Fruit fly (Drosophila melanogaster) whole organism, pupa: ENCODE results near the gene Polr1B.

Experiments
- CG10348 ChIP-seq: fragments of 200-800 bp; sonication (Bioruptor generic); IDR thresholded peaks from 2 replicates; pipeline ENCODE4 v1.3.6; 2022; ENCODE audit warnings: missing biosample characterization, missing genetic modification characterization
- CG12605 ChIP-seq: fragments of 200-800 bp; sonication (Bioruptor generic); IDR thresholded peaks from 2 replicates; pipeline ENCODE4 v1.3.6; 2022; ENCODE audit warnings: missing biosample characterization, missing genetic modification characterization
- CG13204 ChIP-seq: fragments of 200-800 bp; sonication (Bioruptor generic); optimal IDR thresholded peaks from 2 replicates; lab custom pipeline; 2018; ENCODE audit warnings: missing biosample characterization, mild to moderate bottlenecking, missing genetic modification characterization, moderate library complexity
- CG14655 ChIP-seq: fragments of 200-800 bp; sonication (Bioruptor generic); optimal IDR thresholded peaks from 3 replicates; lab custom pipeline; 2017; ENCODE audit warnings: mild to moderate bottlenecking, missing biosample characterization, missing genetic modification reagents, missing genetic modification characterization
- CG15710 ChIP-seq: fragments of 200-800 bp; sonication (Bioruptor generic); optimal IDR thresholded peaks from 2 replicates; lab custom pipeline; 2018; ENCODE audit warnings: missing biosample characterization, mild to moderate bottlenecking, missing genetic modification characterization, moderate library complexity
- CG17806 ChIP-seq: fragments of 200-800 bp; sonication (Bioruptor generic); optimal IDR thresholded peaks from 2 replicates; lab custom pipeline; 2018; ENCODE audit warnings: missing biosample characterization, mild to moderate bottlenecking, missing genetic modification characterization, moderate library complexity
- CG32121 ChIP-seq: fragments of 200-800 bp; sonication (Bioruptor generic); IDR thresholded peaks from 2 replicates; pipeline ENCODE4 v1.3.6; 2022; ENCODE audit warnings: missing biosample characterization, missing genetic modification characterization
- CG34367 ChIP-seq: fragments of 200-800 bp; sonication (Bioruptor generic); optimal IDR thresholded peaks from 2 replicates; lab custom pipeline; 2018; ENCODE audit warnings: missing biosample characterization, mild to moderate bottlenecking, missing genetic modification characterization
- CG4496 ChIP-seq: fragments of 200-800 bp; sonication (Bioruptor generic); IDR thresholded peaks from 3 replicates; pipeline ENCODE4 v1.3.6; 2022; ENCODE audit warnings: missing biosample characterization, missing genetic modification characterization
- CG8159 ChIP-seq: fragments of 200-800 bp; sonication (Bioruptor generic); optimal IDR thresholded peaks from 3 replicates; lab custom pipeline; 2018; ENCODE audit warnings: missing biosample characterization, mild to moderate bottlenecking, missing genetic modification characterization, moderate library complexity
- CG8301 ChIP-seq: fragments of 200-800 bp; sonication (Bioruptor generic); optimal IDR thresholded peaks from 2 replicates; lab custom pipeline; 2018; ENCODE audit warnings: missing biosample characterization, mild to moderate bottlenecking, missing genetic modification characterization
- CG9948 ChIP-seq: fragments of 200-800 bp; sonication (Bioruptor generic); optimal IDR thresholded peaks from 2 replicates; lab custom pipeline; 2018; ENCODE audit warnings: missing biosample characterization, mild to moderate bottlenecking, missing genetic modification characterization, moderate library complexity
- D1 ChIP-seq: fragments of 200-800 bp; sonication (Bioruptor generic); optimal IDR thresholded peaks from 2 replicates; lab custom pipeline; 2018; ENCODE audit warnings: missing biosample characterization, mild to moderate bottlenecking, missing genetic modification characterization, moderate library complexity
- EcR ChIP-seq: fragments of 200-800 bp; sonication (Bioruptor generic); optimal IDR thresholded peaks from 3 replicates; lab custom pipeline; 2019; ENCODE audit warnings: missing biosample characterization, missing genetic modification characterization, mild to moderate bottlenecking, moderate library complexity, missing genetic modification reagents
- Ets98B ChIP-seq: fragments of 200-800 bp; sonication (Bioruptor generic); IDR thresholded peaks from 2 replicates; pipeline ENCODE4 v1.3.6; 2022; ENCODE audit warnings: missing biosample characterization, missing genetic modification characterization
- Pif1A ChIP-seq: fragments of 200-800 bp; sonication (Bioruptor generic); optimal IDR thresholded peaks from 3 replicates; lab custom pipeline; 2016; ENCODE audit warnings: missing biosample characterization, missing genetic modification characterization
- Pif1B ChIP-seq: fragments of 200-800 bp; sonication (Bioruptor generic); optimal IDR thresholded peaks from 3 replicates; lab custom pipeline; 2016; ENCODE audit warnings: missing biosample characterization, missing genetic modification characterization
- Snoo ChIP-seq: fragments of 200-800 bp; sonication (Bioruptor generic); optimal IDR thresholded peaks from 3 replicates; lab custom pipeline; 2017; ENCODE audit warnings: missing biosample characterization, mild to moderate bottlenecking, missing genetic modification characterization, inconsistent platforms
- fd96Ca ChIP-seq: fragments of 200-800 bp; sonication (Bioruptor generic); IDR thresholded peaks from 3 replicates; pipeline ENCODE4 v1.3.6; 2022; ENCODE audit warnings: missing biosample characterization, missing genetic modification characterization
- gl ChIP-seq: fragments of 200-800 bp; sonication (Bioruptor generic); optimal IDR thresholded peaks from 2 replicates; lab custom pipeline; 2018; ENCODE audit warnings: missing biosample characterization, mild to moderate bottlenecking, missing genetic modification characterization
- rn ChIP-seq: fragments of 200-800 bp; sonication (Bioruptor generic); IDR thresholded peaks from 2 replicates; pipeline ENCODE4 v1.3.6; 2022; ENCODE audit warnings: missing biosample characterization, missing genetic modification characterization

The Polr1B gene

DNA sequence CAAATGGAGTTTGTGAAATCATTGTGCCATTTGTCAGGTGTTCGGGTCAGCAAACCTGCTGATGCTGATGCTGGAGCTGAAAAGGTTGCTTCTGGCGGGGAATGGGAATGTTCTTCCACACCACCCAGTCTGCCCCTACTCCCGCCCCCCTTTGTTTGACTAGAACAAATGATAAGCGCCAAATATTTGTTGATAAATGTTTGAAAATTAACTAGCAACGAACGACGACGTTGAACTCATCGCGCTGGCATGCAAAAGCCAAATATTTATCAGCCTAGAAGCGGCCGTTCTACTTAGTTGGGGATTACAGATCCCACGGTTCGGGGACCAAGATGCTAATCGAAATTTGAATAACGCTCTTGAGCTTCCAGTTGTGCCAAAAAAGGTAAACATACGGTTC lies 21.4 kb downstream of the Polr1B start:
- no peak for TF ChIP-seq Ets98B (GFP tag; lab: Robert Waterston, UW)
- no peak for TF ChIP-seq CG10348 (GFP tag; lab: Robert Waterston, UW)
- no peak for TF ChIP-seq EcR (GFP tag; lab: Kevin White, UChicago)
- TF ChIP-seq CG14655 (GFP tag; lab: Kevin White, UChicago) = no peak
- no peak for TF ChIP-seq CG17806 (tag; lab: Kevin White, UChicago)
- no peak for TF ChIP-seq rn

DNA sequence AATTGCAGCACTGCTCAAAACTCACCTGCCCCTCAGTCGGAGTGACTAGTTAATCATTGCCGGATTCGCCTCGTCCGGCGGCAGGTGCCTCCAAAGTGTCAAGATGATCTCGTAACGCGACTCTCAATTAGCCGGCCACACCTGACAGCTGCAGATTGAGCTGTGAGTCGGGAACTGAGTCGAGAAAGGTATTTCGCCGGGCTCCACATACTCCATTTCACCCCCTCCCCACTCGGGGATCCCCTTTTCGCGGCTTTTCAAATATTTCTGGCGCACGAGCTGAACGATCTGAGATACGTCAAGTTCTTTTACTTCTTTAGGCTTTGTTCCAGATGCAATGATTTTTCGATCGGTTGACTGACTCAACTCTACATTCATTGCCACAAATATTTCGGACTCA lies 22.4 kb downstream of the Polr1B start:
- TF ChIP-seq CG34367 (no peak), fd96Ca (GFP tag; lab: Robert Waterston, UW) (no peak), CG14655 (GFP tag; lab: Kevin White, UChicago) (no peak), D1 (tag; lab: Kevin White, UChicago) (no peak), Snoo (tag; lab: Kevin White, UChicago) (no peak), CG17806 (tag; lab: Kevin White, UChicago) (no peak)

DNA sequence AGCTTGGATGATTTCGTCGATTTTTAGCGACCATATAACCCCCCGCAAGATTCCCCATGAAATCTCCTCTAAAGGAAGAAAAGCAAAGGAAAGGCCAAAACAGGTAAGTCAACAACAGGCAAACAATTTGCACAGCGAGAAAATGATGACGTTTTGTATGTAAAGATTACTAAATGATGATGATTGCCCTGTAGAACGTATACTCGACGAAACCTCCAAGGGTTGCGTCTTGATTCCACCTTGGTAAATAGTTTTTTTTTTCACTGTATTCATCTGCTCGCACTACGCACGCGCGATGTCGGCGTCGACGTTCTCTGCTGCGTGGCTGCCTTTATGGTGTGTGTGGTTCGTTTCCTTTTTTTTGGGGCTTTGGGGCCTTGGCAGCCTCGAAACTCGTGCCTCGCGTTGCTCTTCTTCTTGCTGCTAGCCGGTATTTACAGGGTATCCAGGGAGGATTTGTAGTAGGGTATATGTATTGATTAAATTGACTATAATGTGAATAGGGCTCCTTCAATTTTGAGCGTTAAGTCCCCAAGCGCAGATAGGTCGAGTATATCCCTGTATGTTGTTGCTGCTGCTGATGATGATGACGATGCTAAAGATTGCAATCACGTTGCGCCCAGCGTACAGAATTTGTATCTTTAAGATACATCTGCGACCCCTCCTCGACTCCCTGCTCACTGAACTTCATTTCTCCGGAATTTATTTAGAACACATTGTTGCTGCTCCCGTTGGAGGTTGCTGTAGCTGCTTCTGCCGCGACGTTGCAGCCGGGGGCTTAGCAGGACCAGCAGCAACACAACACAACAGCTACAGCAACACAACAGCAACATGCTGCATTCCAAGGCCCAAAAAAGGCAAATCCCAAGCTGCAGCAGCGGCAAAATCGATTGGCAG lies 23.5 kb downstream of the Polr1B start:
- TF ChIP-seq CG13204 (GFP tag; lab: Kevin White, UChicago) (peak; percentile 88), CG17806 (tag; lab: Kevin White, UChicago) (peak; percentile 90), CG4496 (peak; percentile 96), CG12605 (peak; percentile 91), Ets98B (GFP tag; lab: Robert Waterston, UW) (peak; percentile 96), CG8301 (peak; percentile 93), D1 (tag; lab: Kevin White, UChicago) (peak; percentile 77), CG10348 (GFP tag; lab: Robert Waterston, UW) (peak; percentile 69; the same call in 1 of the 2 replicates), CG14655 (GFP tag; lab: Kevin White, UChicago) (peak; percentile 93), CG34367 (peak; percentile 81), CG15710 (peak; percentile 93), rn (peak; percentile 91), CG9948 (tag; lab: Kevin White, UChicago) (peak; percentile 87), fd96Ca (GFP tag; lab: Robert Waterston, UW) (peak; percentile 98), EcR (GFP tag; lab: Kevin White, UChicago) (peak; percentile 79), Pif1A (peak; percentile 91), CG8159 (tag; lab: Kevin White, UChicago) (peak; percentile 90), CG32121 (GFP tag; lab: Robert Waterston, UW) (peak; percentile 93), Pif1B (GFP tag; lab: Kevin White, UChicago) (peak; percentile 94), Snoo (tag; lab: Kevin White, UChicago) (peak; percentile 89), gl (tag; lab: Kevin White, UChicago) (peak; percentile 90)

- TF ChIP-seq CG8159 (tag; lab: Kevin White, UChicago) (no peak), CG4496 (no peak), EcR (GFP tag; lab: Kevin White, UChicago) (no peak), CG14655 (GFP tag; lab: Kevin White, UChicago) (no peak), Ets98B (GFP tag; lab: Robert Waterston, UW) (no peak), D1 (tag; lab: Kevin White, UChicago) (no peak), CG12605 (no peak), CG17806 (tag; lab: Kevin White, UChicago) (no peak)
These were observed 24.4 kb downstream of the Polr1B start for dm6 chr2L:428380-428989.

- TF ChIP-seq CG32121 (GFP tag; lab: Robert Waterston, UW) (no peak), CG15710 (peak; percentile 81), D1 (tag; lab: Kevin White, UChicago) (peak; percentile 82), CG12605 (peak; percentile 62; the same call in 1 of the 2 replicates), CG10348 (GFP tag; lab: Robert Waterston, UW) (no peak; the same call in 1 of the 2 replicates), gl (tag; lab: Kevin White, UChicago) (peak; percentile 61), rn (no peak; the same call in 1 of the 2 replicates), CG9948 (tag; lab: Kevin White, UChicago) (peak; percentile 83), CG14655 (GFP tag; lab: Kevin White, UChicago) (peak; percentile 88), CG34367 (peak; percentile 70), CG17806 (tag; lab: Kevin White, UChicago) (peak; percentile 81), Ets98B (GFP tag; lab: Robert Waterston, UW) (peak; percentile 34), CG8301 (peak; percentile 67), CG8159 (tag; lab: Kevin White, UChicago) (peak; percentile 82), CG4496 (peak; percentile 60), EcR (GFP tag; lab: Kevin White, UChicago) (peak; percentile 41), Snoo (tag; lab: Kevin White, UChicago) (peak; percentile 89), CG13204 (GFP tag; lab: Kevin White, UChicago) (peak; percentile 43), Pif1B (GFP tag; lab: Kevin White, UChicago) (peak; percentile 82), Pif1A (peak; percentile 87), fd96Ca (GFP tag; lab: Robert Waterston, UW) (peak; percentile 77)
These were observed 25.8 kb downstream of the Polr1B start for dm6 chr2L:429680-430484.
